Worm (Caenorhabditis elegans) whole organism, young adult: ENCODE measurements around the gene Y58A7A.1.

Source experiments
- ceh-79 ChIP-seq: sonication (generic microtip); optimal IDR thresholded peaks from 2 replicates; lab custom pipeline; 2017; ENCODE audit warnings: mild to moderate bottlenecking, missing genetic modification characterization, missing compliant biosample characterization
- ceh-91 ChIP-seq: fragments of 200-800 bp; sonication (Bioruptor generic); IDR thresholded peaks from 2 replicates; pipeline ENCODE4 v1.3.6; 2022; ENCODE audit warnings: missing genetic modification reagents, missing genetic modification characterization, missing compliant biosample characterization
- chd-7 ChIP-seq: sonication (generic microtip); optimal IDR thresholded peaks from 2 replicates; lab custom pipeline; 2016; ENCODE audit warnings: mild to moderate bottlenecking, missing genetic modification characterization, moderate library complexity, missing compliant biosample characterization
- egrh-3 ChIP-seq: fragments of 200-800 bp; sonication (Bioruptor generic); IDR thresholded peaks from 2 replicates; pipeline ENCODE4 v1.3.6; 2022; ENCODE audit warnings: missing genetic modification reagents, missing genetic modification characterization, missing compliant biosample characterization
- tbx-9 ChIP-seq: sonication (generic microtip); optimal IDR thresholded peaks from 2 replicates; lab custom pipeline; 2016; ENCODE audit warnings: borderline replicate concordance, missing genetic modification characterization, inconsistent platforms, missing compliant biosample characterization
- ztf-26 ChIP-seq: sonication (generic microtip); optimal IDR thresholded peaks from 2 replicates; lab custom pipeline; 2017; ENCODE audit warnings: missing genetic modification characterization, missing compliant biosample characterization

DNA sequence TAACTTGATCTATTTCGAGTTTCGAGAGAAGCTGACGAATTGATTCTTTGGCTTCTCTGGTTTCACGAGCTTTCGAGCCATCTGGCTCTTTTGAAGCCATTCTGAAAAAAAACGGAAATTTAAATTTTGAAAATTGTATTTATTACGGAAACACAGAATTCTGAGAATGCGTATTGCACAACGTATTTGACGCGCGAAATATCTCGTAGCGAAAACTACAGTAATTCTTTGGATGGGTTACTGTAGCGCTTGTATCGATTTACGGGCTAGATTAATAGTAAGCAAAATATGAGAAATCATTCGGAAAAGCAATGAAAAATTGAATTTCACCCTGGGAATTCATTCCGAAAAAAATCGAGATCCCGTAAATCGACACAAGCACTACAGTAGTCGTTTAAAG is 44.3 kb upstream of the Y58A7A.1 start, which contains the start of gene C04F5.8:
- TF ChIP-seq ceh-91 (GFP tag; lab: Robert Waterston, UW) (no peak), ceh-79 (tag; lab: Kevin White, UChicago) (no peak), ztf-26 (tag; lab: Kevin White, UChicago) (no peak), egrh-3 (GFP tag; lab: Robert Waterston, UW) (no peak), chd-7 (no peak), tbx-9 (tag; lab: Kevin White, UChicago) (no peak)
